Worm (Caenorhabditis elegans): ENCODE data around the gene ssu-2.

ssu-2 gene

DNA sequence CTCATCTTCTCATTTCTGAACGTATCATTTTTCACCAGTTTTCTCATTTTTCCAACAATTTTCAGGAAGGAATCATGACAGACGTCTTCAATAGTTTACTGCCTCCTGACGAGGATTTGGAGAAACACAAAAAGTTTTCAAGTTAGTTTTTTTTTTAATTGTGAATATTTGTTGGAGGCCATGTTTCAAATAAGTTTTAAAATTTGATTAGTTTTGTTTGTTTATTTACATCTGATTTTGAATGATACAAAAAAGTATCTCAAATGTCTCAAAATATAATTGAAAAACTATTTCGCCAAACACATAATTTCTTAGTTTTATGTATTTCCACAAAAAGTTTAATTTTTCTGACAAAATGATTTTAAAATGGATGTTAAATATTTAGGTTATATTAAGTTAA, at the start of gene ssu-2:
Gene ssu-2, plus strand, starts transcription at position 59 of the 400 bp plus-strand sequence.
- TF ChIP-seq ztf-29 (GFP tag; IDR thresholded peaks at IDR 0.05) (no peak), klf-2 (GFP tag; conservative IDR thresholded peaks at IDR 0.05) (no peak), med-1 (GFP tag; optimal IDR thresholded peaks at IDR 0.05; ENCODE audit: insufficient read depth) (no peak), flt-1 (GFP tag; IDR thresholded peaks at IDR 0.05) (no peak), cog-1 (tag; optimal IDR thresholded peaks at IDR 0.05) (no peak), tab-1 (GFP tag; IDR thresholded peaks at IDR 0.05) (no peak), T22C8.4 (GFP tag; IDR thresholded peaks at IDR 0.05) (no peak), ztf-23 (GFP tag; IDR thresholded peaks at IDR 0.05) (no peak), ref-1 (GFP tag; conservative IDR thresholded peaks at IDR 0.05) (no peak)

DNA sequence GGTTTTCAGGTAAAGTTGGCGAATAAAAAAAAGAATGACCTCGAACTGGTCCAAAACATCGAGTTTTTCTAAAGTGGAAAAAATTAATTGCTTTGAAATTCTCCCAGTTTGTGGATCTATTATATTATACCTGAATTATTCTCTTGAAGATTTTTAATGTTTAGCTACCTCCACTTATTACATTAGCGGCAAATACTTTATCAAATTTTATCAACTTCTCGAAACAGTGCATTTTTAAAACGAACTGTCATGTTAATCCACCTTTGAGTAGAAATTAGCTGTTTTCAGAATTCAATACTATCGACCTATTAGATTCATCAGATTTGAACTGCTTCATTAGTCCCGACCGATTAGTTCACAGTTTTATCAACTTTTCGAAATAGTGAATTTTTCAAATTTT, 43.0 kb upstream of the ssu-2 start:
- no peak for TF ChIP-seq ztf-23 (GFP tag; IDR thresholded peaks at IDR 0.05)
- no peak for TF ChIP-seq klf-2 (GFP tag; conservative IDR thresholded peaks at IDR 0.05)
- TF ChIP-seq ztf-29 (GFP tag; IDR thresholded peaks at IDR 0.05) = no peak
- no peak for TF ChIP-seq cog-1 (tag; optimal IDR thresholded peaks at IDR 0.05)
- no peak for TF ChIP-seq ref-1 (GFP tag; conservative IDR thresholded peaks at IDR 0.05)
- no peak for TF ChIP-seq med-1 (GFP tag; optimal IDR thresholded peaks at IDR 0.05; ENCODE audit: insufficient read depth)
- TF ChIP-seq tab-1 (GFP tag; IDR thresholded peaks at IDR 0.05) = no peak
- TF ChIP-seq flt-1 (GFP tag; IDR thresholded peaks at IDR 0.05) = no peak
- TF ChIP-seq T22C8.4 (GFP tag; IDR thresholded peaks at IDR 0.05) = no peak

DNA sequence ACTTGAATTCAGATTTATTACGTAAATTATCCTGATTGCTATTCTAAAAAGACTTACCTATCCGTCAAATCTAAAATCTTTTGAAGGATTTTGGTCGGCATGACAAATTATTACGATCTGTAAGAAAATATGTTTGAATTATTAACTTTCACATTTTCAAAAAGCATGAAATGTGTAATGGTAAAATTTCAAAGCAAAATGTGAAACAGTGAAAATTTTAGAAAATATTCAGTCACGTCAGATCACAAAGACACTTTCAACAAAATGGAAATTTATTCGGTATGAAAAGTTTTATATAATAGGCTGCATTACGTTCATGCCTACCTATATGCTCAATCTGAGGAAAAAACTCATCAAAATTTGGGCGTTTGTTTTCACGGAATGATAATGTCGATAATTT, 39.4 kb upstream of the ssu-2 start, which contains the start of gene fbxa-126:
Gene fbxa-126, minus strand, starts transcription at position 101 of the 400 bp plus-strand sequence.
- no peak for TF ChIP-seq tab-1 (GFP tag; IDR thresholded peaks at IDR 0.05)
- no peak for TF ChIP-seq ref-1 (GFP tag; conservative IDR thresholded peaks at IDR 0.05)
- no peak for TF ChIP-seq klf-2 (GFP tag; conservative IDR thresholded peaks at IDR 0.05)
- TF ChIP-seq T22C8.4 (GFP tag; IDR thresholded peaks at IDR 0.05) = no peak
- no peak for TF ChIP-seq ztf-29 (GFP tag; IDR thresholded peaks at IDR 0.05)
- TF ChIP-seq med-1 (GFP tag; optimal IDR thresholded peaks at IDR 0.05; ENCODE audit: insufficient read depth) = no peak
- no peak for TF ChIP-seq cog-1 (tag; optimal IDR thresholded peaks at IDR 0.05)
- TF ChIP-seq flt-1 (GFP tag; IDR thresholded peaks at IDR 0.05) = no peak
- no peak for TF ChIP-seq ztf-23 (GFP tag; IDR thresholded peaks at IDR 0.05)

DNA sequence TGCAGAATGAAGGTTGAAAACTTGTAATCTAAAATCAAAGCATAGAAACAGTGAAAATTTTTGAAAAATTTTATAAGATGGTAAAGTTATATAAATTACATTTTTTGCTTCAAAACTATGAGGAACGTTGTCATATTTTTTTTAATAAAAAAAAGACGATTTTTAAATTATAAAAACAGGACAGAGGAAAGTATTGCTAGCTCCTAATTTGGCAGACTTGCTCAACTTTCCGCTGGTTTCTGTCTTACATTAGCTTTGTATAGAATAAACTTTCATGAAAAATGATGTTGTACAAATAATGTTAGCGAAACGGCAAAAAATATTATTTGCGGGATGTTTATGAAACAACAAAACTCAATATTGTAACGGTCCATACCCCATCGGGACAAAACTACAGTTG, 34.8 kb upstream of the ssu-2 start, which contains the start of gene fbxa-83:
Gene fbxa-83, minus strand, starts transcription at position 101 of the 400 bp plus-strand sequence.
- no peak for TF ChIP-seq ref-1 (GFP tag; conservative IDR thresholded peaks at IDR 0.05)
- no peak for TF ChIP-seq tab-1 (GFP tag; IDR thresholded peaks at IDR 0.05)
- no peak for TF ChIP-seq cog-1 (tag; optimal IDR thresholded peaks at IDR 0.05)
- no peak for TF ChIP-seq ztf-29 (GFP tag; IDR thresholded peaks at IDR 0.05)

DNA sequence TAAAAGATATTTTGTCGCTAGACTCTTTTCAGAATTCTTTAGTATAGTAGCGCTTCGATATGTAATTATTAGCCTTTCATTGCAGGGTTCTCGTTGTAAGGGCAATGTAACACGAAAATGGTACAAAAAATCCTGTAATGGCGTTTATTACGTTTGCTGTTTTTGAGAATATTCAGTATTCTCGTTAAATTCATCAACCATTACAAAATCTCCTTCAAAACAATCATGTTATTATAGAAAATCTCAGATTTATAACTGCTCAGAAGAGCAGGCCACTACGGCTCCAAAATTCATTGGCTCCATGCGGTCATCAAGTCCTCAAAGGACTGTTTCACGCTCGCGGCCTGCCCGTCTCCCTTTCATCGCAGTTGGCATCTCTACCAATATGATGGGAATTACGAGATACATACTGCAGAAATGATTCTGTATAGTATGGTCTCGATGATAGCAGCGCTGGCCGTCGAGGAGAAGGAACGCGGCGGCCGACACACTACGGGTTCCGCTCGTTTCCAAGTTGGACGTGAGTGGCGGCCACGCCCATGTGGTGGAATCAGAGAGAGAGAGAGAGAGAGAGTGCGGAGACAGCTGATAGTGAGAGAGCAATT, 34.3 kb upstream of the ssu-2 start:
- TF ChIP-seq flt-1 (GFP tag; IDR thresholded peaks at IDR 0.05) (peak; percentile 56; the same call in 1 of the 2 replicates), ref-1 (GFP tag; conservative IDR thresholded peaks at IDR 0.05) (no peak), med-1 (GFP tag; optimal IDR thresholded peaks at IDR 0.05; ENCODE audit: insufficient read depth) (no peak), ztf-29 (GFP tag; IDR thresholded peaks at IDR 0.05) (no peak), klf-2 (GFP tag; conservative IDR thresholded peaks at IDR 0.05) (no peak), cog-1 (tag; optimal IDR thresholded peaks at IDR 0.05) (no peak), tab-1 (GFP tag; IDR thresholded peaks at IDR 0.05) (no peak), T22C8.4 (GFP tag; IDR thresholded peaks at IDR 0.05) (no peak), ztf-23 (GFP tag; IDR thresholded peaks at IDR 0.05) (0 out of 2 replicates have a peak, but pooled peaks have one; percentile 21)

ce11 chrIV:14334359-14334758, 26.7 kb upstream of the ssu-2 start, which contains the start of gene Y67A10A.3:
Y67A10A.3 (minus strand) TSS chrIV:14334459.
- TF ChIP-seq ztf-29 (GFP tag; IDR thresholded peaks at IDR 0.05) (no peak), med-1 (GFP tag; optimal IDR thresholded peaks at IDR 0.05; ENCODE audit: insufficient read depth) (no peak), T22C8.4 (GFP tag; IDR thresholded peaks at IDR 0.05) (no peak), cog-1 (tag; optimal IDR thresholded peaks at IDR 0.05) (no peak), ref-1 (GFP tag; conservative IDR thresholded peaks at IDR 0.05) (no peak), flt-1 (GFP tag; IDR thresholded peaks at IDR 0.05) (no peak), ztf-23 (GFP tag; IDR thresholded peaks at IDR 0.05) (no peak), tab-1 (GFP tag; IDR thresholded peaks at IDR 0.05) (no peak), klf-2 (GFP tag; conservative IDR thresholded peaks at IDR 0.05) (no peak)

DNA sequence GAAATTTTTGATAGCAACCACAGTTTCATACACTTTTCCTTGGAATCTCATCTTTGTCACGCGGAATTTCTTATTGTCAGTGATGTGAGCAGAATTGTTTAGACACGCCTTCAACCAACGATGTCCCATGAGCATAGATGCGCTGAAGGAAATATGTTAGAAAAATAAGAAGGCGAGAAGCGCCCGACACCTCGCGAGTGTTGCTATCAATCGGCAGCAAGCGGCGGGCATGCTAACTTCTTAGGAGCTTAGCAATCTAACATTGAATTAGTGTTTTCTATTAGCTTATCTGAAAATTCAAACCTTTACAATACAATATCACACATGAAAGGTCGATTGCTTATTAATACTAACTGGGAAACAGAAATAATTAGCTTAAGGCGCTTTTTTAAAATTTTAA, 25.3 kb upstream of the ssu-2 start:
- TF ChIP-seq flt-1 (GFP tag; IDR thresholded peaks at IDR 0.05) = no peak
- TF ChIP-seq ref-1 (GFP tag; conservative IDR thresholded peaks at IDR 0.05) = no peak
- TF ChIP-seq klf-2 (GFP tag; conservative IDR thresholded peaks at IDR 0.05) = no peak
- no peak for TF ChIP-seq tab-1 (GFP tag; IDR thresholded peaks at IDR 0.05)

DNA sequence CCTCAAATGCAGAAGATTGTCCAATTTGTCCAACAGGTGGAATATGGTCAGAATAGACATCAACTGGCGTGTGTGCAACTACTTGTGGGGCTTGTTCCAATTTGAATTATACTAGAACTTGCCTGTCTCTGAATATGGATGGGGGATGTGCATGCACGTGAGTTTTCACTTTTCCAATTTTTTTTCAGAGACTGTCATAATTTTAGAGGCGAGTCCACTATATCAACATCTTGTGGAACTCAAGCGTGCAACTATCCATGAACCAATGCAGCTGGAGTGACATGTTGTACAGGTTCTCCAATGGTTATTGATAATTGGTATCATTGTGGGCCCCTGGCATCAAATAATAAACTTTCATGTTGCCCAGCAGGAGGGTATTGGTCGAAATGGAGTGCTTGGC, 23.3 kb upstream of the ssu-2 start, which contains the start of gene Y67A10A.2:
Gene Y67A10A.2, plus strand, starts transcription at position 301 of the 400 bp plus-strand sequence.
- no peak for TF ChIP-seq T22C8.4 (GFP tag; IDR thresholded peaks at IDR 0.05)
- TF ChIP-seq tab-1 (GFP tag; IDR thresholded peaks at IDR 0.05) = no peak

ce11 chrIV:14339657-14340056, 21.4 kb upstream of the ssu-2 start, which contains the start of gene Y67A10A.11:
Y67A10A.11 (plus strand) TSS chrIV:14339957.
- TF ChIP-seq T22C8.4 (GFP tag; IDR thresholded peaks at IDR 0.05) = no peak
- TF ChIP-seq flt-1 (GFP tag; IDR thresholded peaks at IDR 0.05) = no peak
- TF ChIP-seq klf-2 (GFP tag; conservative IDR thresholded peaks at IDR 0.05) = no peak
- no peak for TF ChIP-seq ztf-23 (GFP tag; IDR thresholded peaks at IDR 0.05)
- no peak for TF ChIP-seq tab-1 (GFP tag; IDR thresholded peaks at IDR 0.05)
- TF ChIP-seq ref-1 (GFP tag; conservative IDR thresholded peaks at IDR 0.05) = no peak
- no peak for TF ChIP-seq med-1 (GFP tag; optimal IDR thresholded peaks at IDR 0.05; ENCODE audit: insufficient read depth)
- TF ChIP-seq ztf-29 (GFP tag; IDR thresholded peaks at IDR 0.05) = no peak
- no peak for TF ChIP-seq cog-1 (tag; optimal IDR thresholded peaks at IDR 0.05)

DNA sequence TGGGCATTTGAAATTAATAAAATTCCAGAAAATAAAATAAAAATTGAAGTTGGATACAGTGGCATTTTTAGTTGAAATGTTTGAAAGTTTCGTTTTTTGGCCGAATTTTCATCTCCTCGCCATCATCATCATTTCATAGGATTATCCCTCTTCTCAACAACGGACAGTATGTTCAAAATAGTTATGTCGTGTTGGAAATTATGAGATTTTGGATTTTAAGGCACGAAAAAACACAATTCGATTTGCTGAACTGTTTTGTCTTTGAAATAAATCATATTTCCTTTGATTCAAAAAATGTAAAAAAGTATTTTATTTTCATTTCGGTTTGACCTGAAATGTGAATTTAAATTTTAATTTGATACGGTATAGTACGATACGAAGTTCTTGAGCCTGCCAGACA, 17.3 kb upstream of the ssu-2 start, which contains the start of gene srlf-28:
Gene srlf-28, minus strand, starts transcription at position 101 of the 400 bp plus-strand sequence.
- no peak for TF ChIP-seq tab-1 (GFP tag; IDR thresholded peaks at IDR 0.05)
- no peak for TF ChIP-seq ztf-29 (GFP tag; IDR thresholded peaks at IDR 0.05)
- no peak for TF ChIP-seq cog-1 (tag; optimal IDR thresholded peaks at IDR 0.05)
- no peak for TF ChIP-seq ztf-23 (GFP tag; IDR thresholded peaks at IDR 0.05)
- no peak for TF ChIP-seq ref-1 (GFP tag; conservative IDR thresholded peaks at IDR 0.05)
- TF ChIP-seq klf-2 (GFP tag; conservative IDR thresholded peaks at IDR 0.05) = no peak
- TF ChIP-seq flt-1 (GFP tag; IDR thresholded peaks at IDR 0.05) = no peak
- no peak for TF ChIP-seq T22C8.4 (GFP tag; IDR thresholded peaks at IDR 0.05)
- TF ChIP-seq med-1 (GFP tag; optimal IDR thresholded peaks at IDR 0.05; ENCODE audit: insufficient read depth) = no peak

Data from whole organism, midembryonic.